Worm (Caenorhabditis elegans) whole organism, young adult: ENCODE results near the gene mcm-3.

Source experiments
- B0019.2 ChIP-seq: fragments of 200-800 bp; sonication (Bioruptor generic); conservative IDR thresholded peaks from 2 replicates; pipeline ENCODE4 v1.3.6; 2022; ENCODE audit warnings: missing genetic modification reagents, missing genetic modification characterization, missing compliant biosample characterization
- B0261.1 ChIP-seq: sonication (generic microtip); optimal IDR thresholded peaks from 2 replicates; lab custom pipeline; 2016; ENCODE audit warnings: mild to moderate bottlenecking, missing genetic modification characterization, moderate library complexity, missing compliant biosample characterization
- F52B5.7 ChIP-seq: sonication (generic microtip); optimal IDR thresholded peaks from 2 replicates; lab custom pipeline; 2016; ENCODE audit warnings: mild to moderate bottlenecking, missing genetic modification characterization, missing compliant biosample characterization
- T26A5.8 ChIP-seq: sonication (generic microtip); optimal IDR thresholded peaks from 2 replicates; lab custom pipeline; 2016; ENCODE audit warnings: missing genetic modification characterization, missing compliant biosample characterization
- Y95B8A.8 ChIP-seq: fragments of 200-800 bp; sonication (Bioruptor generic); IDR thresholded peaks from 2 replicates; pipeline ENCODE4 v1.3.6; 2022; ENCODE audit warnings: missing genetic modification reagents, missing genetic modification characterization, missing compliant biosample characterization
- ZK185.1 ChIP-seq: sonication (generic microtip); optimal IDR thresholded peaks from 2 replicates; lab custom pipeline; 2016; ENCODE audit warnings: mild to moderate bottlenecking, missing genetic modification characterization, missing compliant biosample characterization; ENCODE audit not compliant: poor library complexity, severe bottlenecking
- attf-3 ChIP-seq: fragments of 200-800 bp; sonication (Bioruptor generic); conservative IDR thresholded peaks from 2 replicates; pipeline ENCODE4 v1.3.6; 2022; ENCODE audit warnings: missing genetic modification reagents, missing genetic modification characterization, missing compliant biosample characterization
- bed-2 ChIP-seq: fragments of 200-800 bp; sonication (Bioruptor generic); IDR thresholded peaks from 2 replicates; pipeline ENCODE4 v1.3.6; 2022; ENCODE audit warnings: missing genetic modification reagents, missing genetic modification characterization, missing compliant biosample characterization
- cebp-1 ChIP-seq, 2 experiments: fragments of 200-800 bp in 1 of 2; sonication (Bioruptor generic) in 1 of 2; sonication (generic microtip) in 1 of 2; IDR thresholded peaks in 1 of 2; optimal IDR thresholded peaks in 1 of 2; 2 replicates each; pipeline versions ENCODE4 v1.3.6 to Lab custom; 2017 to 2022; ENCODE audit warnings: missing compliant biosample characterization in 2 of 2, missing genetic modification characterization in 2 of 2, mild to moderate bottlenecking in 1 of 2, missing genetic modification reagents in 1 of 2, moderate library complexity in 1 of 2
- ceh-40 ChIP-seq: fragments of 200-800 bp; sonication (Bioruptor generic); IDR thresholded peaks from 2 replicates; pipeline ENCODE4 v1.3.6; 2022; ENCODE audit warnings: missing genetic modification characterization, missing compliant biosample characterization
- ceh-91 ChIP-seq: fragments of 200-800 bp; sonication (Bioruptor generic); IDR thresholded peaks from 2 replicates; pipeline ENCODE4 v1.3.6; 2022; ENCODE audit warnings: missing genetic modification reagents, missing genetic modification characterization, missing compliant biosample characterization
- die-1 ChIP-seq: sonication (generic microtip); optimal IDR thresholded peaks from 2 replicates; lab custom pipeline; 2016; ENCODE audit warnings: missing genotype, mild to moderate bottlenecking, missing genetic modification characterization, missing compliant biosample characterization
- dox-1 ChIP-seq: fragments of 200-800 bp; sonication (Bioruptor generic); IDR thresholded peaks from 2 replicates; pipeline ENCODE4 v1.3.6; 2022; ENCODE audit warnings: missing genetic modification reagents, missing genetic modification characterization, missing compliant biosample characterization
- dpff-1 ChIP-seq: sonication (generic microtip); optimal IDR thresholded peaks from 2 replicates; lab custom pipeline; 2017; ENCODE audit warnings: mild to moderate bottlenecking, missing genetic modification characterization, missing compliant biosample characterization
- efl-1 ChIP-seq: fragments of 150-350 bp; optimal IDR thresholded peaks from 2 replicates; lab custom pipeline; 2014; ENCODE audit warnings: missing biosample characterization, missing genetic modification reagents, missing genetic modification characterization
- egl-44 ChIP-seq: fragments of 200-800 bp; sonication (Bioruptor generic); IDR thresholded peaks from 2 replicates; pipeline ENCODE4 v1.3.6; 2022; ENCODE audit warnings: missing genetic modification reagents, missing genetic modification characterization, missing compliant biosample characterization
- egrh-3 ChIP-seq: fragments of 200-800 bp; sonication (Bioruptor generic); IDR thresholded peaks from 2 replicates; pipeline ENCODE4 v1.3.6; 2022; ENCODE audit warnings: missing genetic modification reagents, missing genetic modification characterization, missing compliant biosample characterization
- fkh-3 ChIP-seq: sonication (generic microtip); optimal IDR thresholded peaks from 2 replicates; lab custom pipeline; 2016; ENCODE audit warnings: mild to moderate bottlenecking, missing genetic modification characterization, missing compliant biosample characterization
- let-607 ChIP-seq, 2 experiments: fragments of 200-800 bp in 1 of 2; sonication (Bioruptor generic) in 1 of 2; sonication (generic microtip) in 1 of 2; optimal IDR thresholded peaks; 2 replicates each; lab custom pipeline; 2016 to 2018; ENCODE audit warnings: mild to moderate bottlenecking in 2 of 2, missing compliant biosample characterization in 2 of 2, missing genetic modification characterization in 2 of 2, moderate library complexity in 2 of 2, missing genotype in 1 of 2
- lin-54 ChIP-seq: fragments of 200-800 bp; sonication (Bioruptor generic); optimal IDR thresholded peaks from 2 replicates; lab custom pipeline; 2018; ENCODE audit warnings: mild to moderate bottlenecking, missing genetic modification characterization, missing compliant biosample characterization
- lsl-1 ChIP-seq: fragments of 200-800 bp; sonication (Bioruptor generic); optimal IDR thresholded peaks from 2 replicates; lab custom pipeline; 2018; ENCODE audit warnings: mild to moderate bottlenecking, missing genetic modification characterization, moderate library complexity, missing compliant biosample characterization
- lsy-27 ChIP-seq: sonication (generic microtip); optimal IDR thresholded peaks from 2 replicates; lab custom pipeline; 2017; ENCODE audit warnings: missing genetic modification characterization, mild to moderate bottlenecking, missing compliant biosample characterization, antibody characterized with exemption, missing genotype, borderline replicate concordance; ENCODE audit not compliant: insufficient read depth
- madf-3 ChIP-seq: fragments of 200-800 bp; sonication (Bioruptor generic); IDR thresholded peaks from 2 replicates; pipeline ENCODE4 v1.3.6; 2022; ENCODE audit warnings: missing genetic modification reagents, missing genetic modification characterization, missing compliant biosample characterization
- madf-8 ChIP-seq: fragments of 200-800 bp; sonication (Bioruptor generic); conservative IDR thresholded peaks from 2 replicates; pipeline ENCODE4 v1.3.6; 2022; ENCODE audit warnings: missing genetic modification reagents, missing genetic modification characterization, missing compliant biosample characterization
- mcd-1 ChIP-seq: fragments of 200-800 bp; sonication (Bioruptor generic); IDR thresholded peaks from 2 replicates; pipeline ENCODE4 v1.3.6; 2022; ENCODE audit warnings: missing genetic modification reagents, missing genetic modification characterization, missing compliant biosample characterization
- nfyb-1 ChIP-seq: fragments of 200-800 bp; sonication (Bioruptor generic); IDR thresholded peaks from 2 replicates; pipeline ENCODE4 v1.3.6; 2022; ENCODE audit warnings: missing genetic modification reagents, missing genetic modification characterization, missing compliant biosample characterization
- nhr-179 ChIP-seq: sonication (generic microtip); optimal IDR thresholded peaks from 2 replicates; lab custom pipeline; 2016; ENCODE audit warnings: mild to moderate bottlenecking, missing genetic modification characterization, missing compliant biosample characterization
- pha-4 ChIP-seq: fragments of 150-350 bp; sonication (generic microtip); optimal IDR thresholded peaks from 2 replicates; lab custom pipeline; 2014; ENCODE audit warnings: missing biosample characterization, missing genetic modification reagents, missing genetic modification characterization
- snpc-3.4 ChIP-seq: sonication (generic microtip); optimal IDR thresholded peaks from 2 replicates; lab custom pipeline; 2017; ENCODE audit warnings: missing genetic modification characterization, mild to moderate bottlenecking, missing compliant biosample characterization, antibody characterized with exemption, moderate library complexity, missing genotype, missing genetic modification reagents
- sptf-2 ChIP-seq: fragments of 200-800 bp; sonication (Bioruptor generic); optimal IDR thresholded peaks from 2 replicates; lab custom pipeline; 2018; ENCODE audit warnings: mild to moderate bottlenecking, missing genetic modification characterization, missing compliant biosample characterization
- tbp1 ChIP-seq: fragments of 200-800 bp; sonication (Bioruptor generic); optimal IDR thresholded peaks from 2 replicates; lab custom pipeline; 2018; ENCODE audit warnings: mild to moderate bottlenecking, missing genetic modification characterization, missing compliant biosample characterization
- tlf-1 ChIP-seq: fragments of 200-800 bp; sonication (Bioruptor generic); optimal IDR thresholded peaks from 2 replicates; lab custom pipeline; 2018; ENCODE audit warnings: mild to moderate bottlenecking, missing genetic modification characterization, missing compliant biosample characterization
- unc-130 ChIP-seq: sonication (generic microtip); optimal IDR thresholded peaks from 2 replicates; lab custom pipeline; 2016; ENCODE audit warnings: missing genetic modification reagents, missing genetic modification characterization, missing compliant biosample characterization
- zfh-2 ChIP-seq: fragments of 200-800 bp; sonication (Bioruptor generic); conservative IDR thresholded peaks from 2 replicates; pipeline ENCODE4 v1.3.6; 2022; ENCODE audit warnings: missing genetic modification reagents, missing genetic modification characterization, missing compliant biosample characterization
- zim-3 ChIP-seq: sonication (generic microtip); optimal IDR thresholded peaks from 2 replicates; lab custom pipeline; 2017; ENCODE audit warnings: mild to moderate bottlenecking, missing genetic modification characterization, moderate library complexity, missing compliant biosample characterization
- ztf-18 ChIP-seq: sonication (generic microtip); optimal IDR thresholded peaks from 2 replicates; lab custom pipeline; 2016; ENCODE audit warnings: missing genotype, mild to moderate bottlenecking, missing genetic modification characterization, missing compliant biosample characterization
- ztf-22 ChIP-seq: fragments of 200-800 bp; sonication (Bioruptor generic); optimal IDR thresholded peaks from 2 replicates; lab custom pipeline; 2018; ENCODE audit warnings: mild to moderate bottlenecking, missing genetic modification characterization, moderate library complexity, missing compliant biosample characterization
- ztf-25 ChIP-seq: fragments of 200-800 bp; sonication (Bioruptor generic); IDR thresholded peaks from 2 replicates; pipeline ENCODE4 v1.3.6; 2022; ENCODE audit warnings: missing genetic modification reagents, missing genetic modification characterization, missing compliant biosample characterization

mcm-3 gene

ce11 chrV:15065837-15066348 lies 6.5 kb upstream of the mcm-3 start, which contains the start of gene otub-1 (continued):
- TF ChIP-seq ztf-22 (GFP tag; lab: Kevin White, UChicago), result no peak
- TF ChIP-seq die-1 (tag; lab: Kevin White, UChicago), result no peak
- TF ChIP-seq egrh-3 (GFP tag; lab: Robert Waterston, UW), result no peak
- TF ChIP-seq nhr-179 (tag; lab: Kevin White, UChicago), result no peak
- no peak for TF ChIP-seq ZK185.1 (tag; lab: Kevin White, UChicago)
- no peak for TF ChIP-seq lsy-27
- TF ChIP-seq ceh-91, result no peak
- no peak for TF ChIP-seq let-607 (tag; optimal IDR thresholded peaks at IDR 0.05; lab: Kevin White, UChicago)
- peak; percentile 97 for TF ChIP-seq lsl-1 (GFP tag; lab: Kevin White, UChicago)
- no peak for TF ChIP-seq ztf-25
- no peak for TF ChIP-seq mcd-1 (GFP tag; lab: Robert Waterston, UW)
- no peak for TF ChIP-seq T26A5.8 (tag; lab: Kevin White, UChicago)
- TF ChIP-seq B0261.1 (tag; lab: Kevin White, UChicago), result no peak

- no peak for TF ChIP-seq sptf-2 (GFP tag; lab: Kevin White, UChicago)
- no peak for TF ChIP-seq lin-54
- TF ChIP-seq mcd-1 (GFP tag; lab: Robert Waterston, UW), result peak; percentile 42; the same call in 1 of the 2 replicates
- no peak for TF ChIP-seq unc-130
- no peak for TF ChIP-seq efl-1 (GFP tag; lab: Kevin White, UChicago)
- TF ChIP-seq ztf-18 (tag; lab: Kevin White, UChicago), result peak; percentile 84
- no peak for TF ChIP-seq nfyb-1 (GFP tag; lab: Robert Waterston, UW)
- 0 out of 2 replicates have a peak, but pooled peaks have one; percentile 11 for TF ChIP-seq egrh-3 (GFP tag; lab: Robert Waterston, UW)
- TF ChIP-seq bed-2 (GFP tag; lab: Robert Waterston, UW), result no peak
- peak; percentile 89 for TF ChIP-seq zfh-2
- TF ChIP-seq dpff-1 (tag; lab: Kevin White, UChicago), result no peak
- TF ChIP-seq dox-1, result peak; percentile 62
- no peak for TF ChIP-seq cebp-1 (GFP tag; IDR thresholded peaks at IDR 0.05; lab: Robert Waterston, UW)
- peak; percentile 22 for TF ChIP-seq cebp-1 (tag; optimal IDR thresholded peaks at IDR 0.05; lab: Kevin White, UChicago)
Measured at ce11 chrV:15065068-15065744, 5.8 kb upstream of the mcm-3 start, which contains the start of gene C25D7.9. C25D7.9 (plus strand) TSS chrV:15065135.

- TF ChIP-seq ceh-40 (GFP tag; lab: Robert Waterston, UW) (no peak), lsl-1 (GFP tag; lab: Kevin White, UChicago) (no peak), ztf-18 (tag; lab: Kevin White, UChicago) (no peak), Y95B8A.8 (GFP tag; lab: Robert Waterston, UW) (no peak), zim-3 (tag; lab: Kevin White, UChicago) (no peak), madf-3 (no peak), pha-4 (tag; lab: Kevin White, UChicago) (no peak), B0019.2 (GFP tag; lab: Robert Waterston, UW) (no peak), fkh-3 (tag; lab: Kevin White, UChicago) (no peak), snpc-3.4 (tag; lab: Kevin White, UChicago) (no peak), egl-44 (GFP tag; lab: Robert Waterston, UW) (no peak), F52B5.7 (tag; lab: Kevin White, UChicago) (no peak), attf-3 (no peak), madf-8 (no peak), tlf-1 (no peak), tbp1 (GFP tag; lab: Kevin White, UChicago) (no peak)
Measured at ce11 chrV:15063987-15064386, 4.6 kb upstream of the mcm-3 start, which contains the start of gene rap-2. rap-2 (minus strand) TSS chrV:15064087.
